Worm (Caenorhabditis elegans) whole organism, late embryonic: Measurements from ENCODE around the gene ZK355.2.
A peak's percentile ranks its signal among the peaks of the same experiment; 100 is the strongest.

Experiments used
- C08G9.2 ChIP-seq: sonication (generic microtip); optimal IDR thresholded peaks from 2 replicates; lab custom pipeline; 2016; ENCODE audit warnings: mild to moderate bottlenecking, missing genetic modification characterization, moderate library complexity, missing compliant biosample characterization
- C38D4.7 ChIP-seq: fragments of 200-800 bp; sonication (Bioruptor generic); optimal IDR thresholded peaks from 2 replicates; lab custom pipeline; 2018; ENCODE audit warnings: mild to moderate bottlenecking, missing genetic modification characterization, moderate library complexity, missing compliant biosample characterization
- F13H6.1 ChIP-seq: sonication (generic microtip); optimal IDR thresholded peaks from 2 replicates; lab custom pipeline; 2016; ENCODE audit warnings: missing genetic modification characterization, missing compliant biosample characterization
- K02D7.2 ChIP-seq: sonication (generic microtip); optimal IDR thresholded peaks from 2 replicates; lab custom pipeline; 2017; ENCODE audit warnings: mild to moderate bottlenecking, missing genetic modification characterization, missing compliant biosample characterization
- K09A11.1 ChIP-seq: sonication (generic microtip); optimal IDR thresholded peaks from 2 replicates; lab custom pipeline; 2017; ENCODE audit warnings: antibody characterized with exemption, mild to moderate bottlenecking, missing genetic modification characterization, missing compliant biosample characterization; ENCODE audit not compliant: insufficient read depth
- T23F11.4 ChIP-seq: fragments of 200-800 bp; sonication (Bioruptor generic); optimal IDR thresholded peaks from 2 replicates; lab custom pipeline; 2018; ENCODE audit warnings: mild to moderate bottlenecking, missing genetic modification characterization, missing compliant biosample characterization
- ahr-1 ChIP-seq: sonication (generic microtip); optimal IDR thresholded peaks from 2 replicates; lab custom pipeline; 2016; ENCODE audit warnings: missing genetic modification characterization, missing compliant biosample characterization
- ceh-14 ChIP-seq: sonication (generic microtip); optimal IDR thresholded peaks from 2 replicates; lab custom pipeline; 2016; ENCODE audit warnings: missing genotype, missing genetic modification characterization, missing compliant biosample characterization
- ceh-18 ChIP-seq: sonication (generic microtip); optimal IDR thresholded peaks from 2 replicates; lab custom pipeline; 2016; ENCODE audit warnings: missing genetic modification characterization, missing compliant biosample characterization
- ceh-2 ChIP-seq: sonication (generic microtip); optimal IDR thresholded peaks from 2 replicates; lab custom pipeline; 2016; ENCODE audit warnings: missing genotype, missing genetic modification characterization, missing compliant biosample characterization
- ceh-22 ChIP-seq: sonication (generic microtip); optimal IDR thresholded peaks from 2 replicates; lab custom pipeline; 2017; ENCODE audit warnings: missing biosample characterization, missing genetic modification characterization
- ceh-24 ChIP-seq: sonication (generic microtip); optimal IDR thresholded peaks from 2 replicates; lab custom pipeline; 2016; ENCODE audit warnings: mild to moderate bottlenecking, missing genetic modification characterization, missing compliant biosample characterization
- ceh-30 ChIP-seq: fragments of 150-350 bp; optimal IDR thresholded peaks from 2 replicates; lab custom pipeline; 2014; ENCODE audit warnings: missing biosample characterization, missing genetic modification characterization
- ceh-31 ChIP-seq: sonication (generic microtip); optimal IDR thresholded peaks from 2 replicates; lab custom pipeline; 2016; ENCODE audit warnings: missing genetic modification characterization, missing compliant biosample characterization
- ceh-45 ChIP-seq: fragments of 200-800 bp; sonication (Bioruptor generic); IDR thresholded peaks from 2 replicates; pipeline ENCODE4 v1.3.6; 2022; ENCODE audit warnings: missing genetic modification reagents, missing genetic modification characterization, missing compliant biosample characterization
- ceh-6 ChIP-seq: fragments of 200-800 bp; sonication (Bioruptor generic); optimal IDR thresholded peaks from 2 replicates; lab custom pipeline; 2018; ENCODE audit warnings: mild to moderate bottlenecking, missing genetic modification characterization, missing compliant biosample characterization
- che-1 ChIP-seq: sonication (generic microtip); optimal IDR thresholded peaks from 2 replicates; lab custom pipeline; 2016; ENCODE audit warnings: mild to moderate bottlenecking, missing genetic modification characterization, missing compliant biosample characterization
- eyg-1 ChIP-seq: sonication (generic microtip); optimal IDR thresholded peaks from 2 replicates; lab custom pipeline; 2016; ENCODE audit warnings: missing genotype, missing genetic modification characterization, missing compliant biosample characterization
- fkh-6 ChIP-seq: sonication (generic microtip); optimal IDR thresholded peaks from 2 replicates; lab custom pipeline; 2016; ENCODE audit warnings: missing genetic modification characterization, missing compliant biosample characterization
- hlh-15 ChIP-seq: sonication (generic microtip); optimal IDR thresholded peaks from 2 replicates; lab custom pipeline; 2016; ENCODE audit warnings: missing genetic modification characterization, missing compliant biosample characterization
- hlh-30 ChIP-seq: sonication (generic microtip); optimal IDR thresholded peaks from 2 replicates; lab custom pipeline; 2017; ENCODE audit warnings: antibody characterized with exemption, missing genetic modification characterization, missing compliant biosample characterization; ENCODE audit not compliant: insufficient read depth
- hlh-6 ChIP-seq: sonication (generic microtip); optimal IDR thresholded peaks from 2 replicates; lab custom pipeline; 2016; ENCODE audit warnings: missing genotype, missing genetic modification characterization, missing compliant biosample characterization
- hlh-8 ChIP-seq: sonication (generic microtip); optimal IDR thresholded peaks from 2 replicates; lab custom pipeline; 2016; ENCODE audit warnings: missing genotype, missing genetic modification characterization, missing compliant biosample characterization
- lim-6 ChIP-seq: sonication (generic microtip); optimal IDR thresholded peaks from 2 replicates; lab custom pipeline; 2016; ENCODE audit warnings: missing genetic modification characterization, missing compliant biosample characterization
- lin-11 ChIP-seq: fragments of 200-800 bp; sonication (Bioruptor generic); optimal IDR thresholded peaks from 2 replicates; lab custom pipeline; 2018; ENCODE audit warnings: mild to moderate bottlenecking, missing genetic modification characterization, missing compliant biosample characterization
- mec-3 ChIP-seq: sonication (generic microtip); optimal IDR thresholded peaks from 2 replicates; lab custom pipeline; 2016; ENCODE audit warnings: borderline replicate concordance, missing genetic modification characterization, missing compliant biosample characterization
- nfya-1 ChIP-seq: sonication (generic microtip); optimal IDR thresholded peaks from 2 replicates; lab custom pipeline; 2017; ENCODE audit warnings: missing genetic modification characterization, mild to moderate bottlenecking, missing compliant biosample characterization, antibody characterized with exemption, moderate library complexity
- pag-3 ChIP-seq: sonication (generic microtip); optimal IDR thresholded peaks from 2 replicates; lab custom pipeline; 2016; ENCODE audit warnings: missing compliant biosample characterization, missing genetic modification characterization, borderline replicate concordance
- pax-1 ChIP-seq: fragments of 150-350 bp; optimal IDR thresholded peaks from 2 replicates; lab custom pipeline; 2014; ENCODE audit warnings: missing biosample characterization, missing genetic modification characterization
- pqm-1 ChIP-seq: sonication (generic microtip); optimal IDR thresholded peaks from 2 replicates; lab custom pipeline; 2016; ENCODE audit warnings: missing genetic modification characterization, missing compliant biosample characterization
- ref-2 ChIP-seq: sonication (generic microtip); optimal IDR thresholded peaks from 2 replicates; lab custom pipeline; 2016; ENCODE audit warnings: missing genetic modification characterization, missing compliant biosample characterization
- rnt-1 ChIP-seq: sonication (generic microtip); optimal IDR thresholded peaks from 2 replicates; lab custom pipeline; 2016; ENCODE audit warnings: missing genetic modification characterization, missing compliant biosample characterization
- sox-2 ChIP-seq: fragments of 200-800 bp; sonication (Bioruptor generic); IDR thresholded peaks from 2 replicates; pipeline ENCODE4 v1.3.6; 2022; ENCODE audit warnings: missing genetic modification reagents, missing genetic modification characterization, missing compliant biosample characterization
- sox-4 ChIP-seq: sonication (generic microtip); optimal IDR thresholded peaks from 2 replicates; lab custom pipeline; 2017; ENCODE audit warnings: mild to moderate bottlenecking, missing genetic modification characterization, inconsistent platforms, missing compliant biosample characterization
- syd-9 ChIP-seq: sonication (generic microtip); optimal IDR thresholded peaks from 2 replicates; lab custom pipeline; 2016; ENCODE audit warnings: mild to moderate bottlenecking, missing genetic modification characterization, moderate library complexity, missing compliant biosample characterization
- unc-42 ChIP-seq: sonication (generic microtip); optimal IDR thresholded peaks from 2 replicates; lab custom pipeline; 2016; ENCODE audit warnings: missing genotype, missing genetic modification characterization, missing compliant biosample characterization
- unc-55 ChIP-seq: sonication (generic microtip); optimal IDR thresholded peaks from 2 replicates; lab custom pipeline; 2017; ENCODE audit warnings: missing biosample characterization, missing genetic modification reagents, missing genetic modification characterization
- unc-86 ChIP-seq: sonication (generic microtip); optimal IDR thresholded peaks from 2 replicates; lab custom pipeline; 2016; ENCODE audit warnings: missing genetic modification characterization, missing compliant biosample characterization
- zip-5 ChIP-seq: sonication (generic microtip); optimal IDR thresholded peaks from 2 replicates; lab custom pipeline; 2016; ENCODE audit warnings: missing genetic modification characterization, missing compliant biosample characterization

The ZK355.2 gene

DNA sequence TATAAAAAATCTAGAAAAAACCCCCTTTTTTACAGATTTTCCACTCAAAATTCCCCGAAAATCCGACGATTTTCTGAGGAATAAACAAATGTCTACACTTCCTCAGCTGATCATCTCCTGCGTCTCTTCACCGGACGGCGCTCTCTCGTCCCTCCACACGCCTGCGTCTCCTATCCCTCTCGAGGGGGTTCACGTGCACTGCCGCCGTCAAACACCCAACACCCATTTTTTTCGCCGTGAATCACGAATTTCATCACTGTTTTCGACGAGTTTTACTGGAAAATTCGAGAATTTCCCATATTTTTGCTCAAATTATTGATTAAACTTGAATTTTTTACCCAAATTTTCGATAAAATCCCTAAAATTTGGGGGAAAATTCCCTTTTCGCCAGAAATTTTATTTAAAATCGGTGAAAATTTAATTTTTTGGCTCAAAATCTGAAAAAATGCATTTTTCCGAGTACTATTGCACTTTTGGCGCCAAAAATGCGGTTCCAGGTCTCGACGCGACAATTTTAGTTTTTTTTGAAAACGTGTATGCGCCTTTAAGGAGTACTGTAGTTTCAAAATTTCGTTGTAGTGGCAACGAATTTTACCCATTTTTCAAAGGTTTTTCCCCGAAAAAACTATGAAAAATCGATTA lies 2.8 kb upstream of the ZK355.2 start:
- peak; percentile 89 for TF ChIP-seq hlh-30 (tag; lab: Kevin White, UChicago)
- TF ChIP-seq K09A11.1 (tag; lab: Kevin White, UChicago) = no peak
- no peak for TF ChIP-seq pax-1 (tag; lab: Kevin White, UChicago)
- no peak for TF ChIP-seq ceh-2 (tag; lab: Kevin White, UChicago)
- no peak for TF ChIP-seq T23F11.4 (GFP tag; lab: Kevin White, UChicago)
- no peak for TF ChIP-seq ceh-24 (tag; lab: Kevin White, UChicago)
- no peak for TF ChIP-seq unc-86 (tag; lab: Kevin White, UChicago)
- no peak for TF ChIP-seq ceh-18 (tag; lab: Kevin White, UChicago)
- no peak for TF ChIP-seq ceh-6 (GFP tag; lab: Kevin White, UChicago)
- TF ChIP-seq unc-55 (GFP tag; lab: Kevin White, UChicago) = peak; percentile 44
- peak; percentile 9 for TF ChIP-seq nfya-1 (tag; lab: Kevin White, UChicago)
- TF ChIP-seq ahr-1 (tag; lab: Kevin White, UChicago) = no peak
- TF ChIP-seq hlh-8 (tag; lab: Kevin White, UChicago) = no peak
- TF ChIP-seq syd-9 (tag; lab: Kevin White, UChicago) = no peak

- no peak for TF ChIP-seq ceh-18 (tag; lab: Kevin White, UChicago)
- TF ChIP-seq syd-9 (tag; lab: Kevin White, UChicago) = no peak
- TF ChIP-seq unc-42 (tag; lab: Kevin White, UChicago) = no peak
- TF ChIP-seq pqm-1 (tag; lab: Kevin White, UChicago) = no peak
- TF ChIP-seq hlh-8 (tag; lab: Kevin White, UChicago) = no peak
- TF ChIP-seq pag-3 = no peak
- TF ChIP-seq lim-6 (tag; lab: Kevin White, UChicago) = no peak
- no peak for TF ChIP-seq hlh-6 (tag; lab: Kevin White, UChicago)
- TF ChIP-seq rnt-1 (tag; lab: Kevin White, UChicago) = no peak
- TF ChIP-seq sox-2 (GFP tag; lab: Robert Waterston, UW) = no peak
- no peak for TF ChIP-seq unc-86 (tag; lab: Kevin White, UChicago)
- TF ChIP-seq ceh-45 (GFP tag; lab: Robert Waterston, UW) = no peak
- TF ChIP-seq fkh-6 (tag; lab: Kevin White, UChicago) = no peak
Measured at ce11 chrII:2921860-2922259, 1.9 kb upstream of the ZK355.2 start.

DNA sequence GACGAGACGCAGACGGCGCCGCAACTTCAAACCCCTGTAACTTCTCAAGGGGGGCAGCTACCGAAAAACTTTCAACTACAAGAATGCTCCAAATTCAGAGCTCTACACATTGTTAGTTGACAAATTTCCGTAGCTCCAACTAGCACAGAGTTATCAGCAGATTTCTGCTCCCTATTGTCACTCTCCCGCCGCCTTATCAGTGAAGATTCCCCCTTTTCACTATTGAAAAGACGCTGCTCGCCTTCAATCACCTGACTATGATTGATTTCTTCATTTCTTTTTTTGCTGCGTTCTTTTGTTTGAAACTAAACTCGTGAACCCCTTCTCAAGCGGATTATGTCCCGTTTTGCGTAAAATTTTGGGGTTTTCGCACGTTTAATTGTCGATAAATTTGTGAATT lies 1.4 kb upstream of the ZK355.2 start:
- TF ChIP-seq pag-3 (no peak), C08G9.2 (tag; lab: Kevin White, UChicago) (no peak), F13H6.1 (tag; lab: Kevin White, UChicago) (no peak)

DNA sequence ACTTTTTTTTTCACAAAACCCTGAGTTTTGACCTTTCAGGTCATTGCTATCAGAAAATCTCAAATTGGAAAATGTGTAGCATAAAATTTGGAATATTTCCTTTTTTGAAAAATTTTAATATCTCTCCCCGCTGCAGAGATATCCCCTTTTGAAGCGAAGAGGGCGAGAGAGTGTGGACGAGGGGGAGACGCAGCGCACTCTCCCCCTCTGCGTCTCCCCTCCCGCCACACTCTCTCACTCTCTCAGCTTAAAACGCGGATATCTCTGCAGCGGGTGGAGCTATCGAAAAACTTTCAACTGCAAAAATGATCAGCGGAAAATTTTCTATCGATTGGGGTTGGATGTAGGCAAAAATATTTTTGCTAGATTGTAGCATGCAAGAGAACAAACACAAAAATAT lies 935 bp upstream of the ZK355.2 start:
- no peak for TF ChIP-seq ceh-14
- no peak for TF ChIP-seq ceh-30 (tag; lab: Kevin White, UChicago)
- no peak for TF ChIP-seq eyg-1 (tag; lab: Kevin White, UChicago)
- no peak for TF ChIP-seq hlh-15 (tag; lab: Kevin White, UChicago)
- TF ChIP-seq sox-2 (GFP tag; lab: Robert Waterston, UW) = no peak
- TF ChIP-seq che-1 = no peak
- TF ChIP-seq ceh-45 (GFP tag; lab: Robert Waterston, UW) = no peak
- no peak for TF ChIP-seq lin-11
- no peak for TF ChIP-seq lim-6 (tag; lab: Kevin White, UChicago)

DNA sequence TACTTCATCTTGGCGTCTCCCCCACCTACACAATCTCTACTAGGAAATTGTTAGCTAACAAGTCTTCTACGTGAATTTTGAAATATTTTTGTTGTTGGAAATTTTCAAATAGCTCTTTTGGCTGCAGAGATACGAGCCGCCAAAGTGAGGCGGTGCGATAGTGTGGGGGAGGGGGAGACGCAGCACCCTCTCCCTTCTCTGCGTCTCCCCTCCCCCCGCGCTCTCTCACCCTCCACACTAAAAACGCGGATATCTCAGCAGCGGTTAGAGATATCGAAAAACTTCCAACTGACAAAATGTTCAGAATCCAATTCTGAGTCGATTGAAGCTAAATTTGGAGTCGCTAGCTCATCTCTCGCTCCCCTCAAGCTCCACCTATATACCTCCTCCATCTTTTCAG lies 1.3 kb downstream of the ZK355.2 start:
- TF ChIP-seq ceh-22 (tag; lab: Kevin White, UChicago) = no peak
- TF ChIP-seq ceh-6 (GFP tag; lab: Kevin White, UChicago) = no peak
- TF ChIP-seq C38D4.7 (GFP tag; lab: Kevin White, UChicago) = no peak
- TF ChIP-seq ref-2 = no peak
- TF ChIP-seq ceh-45 (GFP tag; lab: Robert Waterston, UW) = no peak
- no peak for TF ChIP-seq mec-3 (tag; lab: Kevin White, UChicago)
- TF ChIP-seq lim-6 (tag; lab: Kevin White, UChicago) = no peak
- no peak for TF ChIP-seq sox-4 (tag; lab: Kevin White, UChicago)
- TF ChIP-seq K02D7.2 = no peak
- no peak for TF ChIP-seq ceh-31 (tag; lab: Kevin White, UChicago)
- no peak for TF ChIP-seq zip-5 (tag; lab: Kevin White, UChicago)
